Worm (Caenorhabditis elegans): ENCODE results near the gene B0035.18.

ce11 chrIV:11287511-11287910 lies 32.6 kb upstream of the B0035.18 start, which contains the start of gene F54D1.6:
- TF ChIP-seq lin-11 (tag; optimal IDR thresholded peaks at IDR 0.05): no peak
- no peak for TF ChIP-seq sox-2 (GFP tag; IDR thresholded peaks at IDR 0.05)
- no peak for TF ChIP-seq hlh-30 (tag; optimal IDR thresholded peaks at IDR 0.05; ENCODE audit: insufficient read depth)
